Fruit fly (Drosophila melanogaster): ENCODE measurements around the gene MetRS-m.

The MetRS-m gene

DNA sequence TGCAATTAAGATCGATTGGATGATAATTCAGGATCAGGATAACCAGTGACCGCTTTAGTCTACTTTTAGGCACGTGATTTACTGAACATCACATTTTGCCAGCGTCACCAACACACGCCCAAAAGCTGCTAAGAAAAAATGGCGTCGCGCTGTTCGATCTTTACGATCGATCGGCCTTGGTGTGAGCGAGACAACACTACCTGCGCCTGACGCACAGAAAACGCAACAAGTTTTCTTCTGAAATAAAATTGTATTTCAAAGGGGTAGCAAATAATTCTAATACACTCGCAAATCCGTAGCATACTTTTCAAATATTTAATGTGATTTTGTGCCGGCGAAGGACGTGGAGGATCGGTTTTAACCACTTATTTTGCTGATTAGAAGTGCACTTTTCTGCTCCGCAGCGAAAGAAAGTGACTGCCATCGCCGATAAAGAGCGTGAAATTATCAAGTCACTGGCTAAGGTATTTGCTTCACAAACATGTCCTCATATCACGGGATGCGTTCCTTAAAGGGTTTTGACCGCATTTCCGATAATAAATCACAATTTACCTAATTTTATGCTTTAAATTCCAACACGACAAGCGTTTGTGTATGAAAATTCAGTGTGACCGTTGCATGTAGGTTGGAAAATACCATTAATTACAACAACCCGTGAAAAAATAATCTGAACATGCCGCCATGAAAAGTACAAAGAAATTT lies 48.3 kb upstream of the MetRS-m start (continued):
- no peak for TF ChIP-seq crc (GFP tag; optimal IDR thresholded peaks at IDR 0.05)
- TF ChIP-seq CG13287 (GFP tag; IDR thresholded peaks at IDR 0.05; ENCODE audit: partially characterized antibody), result no peak; the same call in 1 of the 2 replicates
- TF ChIP-seq pros (GFP tag; optimal IDR thresholded peaks at IDR 0.05), result peak; percentile 67
- TF ChIP-seq Hr39 (optimal IDR thresholded peaks at IDR 0.05), result no peak
- TF ChIP-seq CG17568 (GFP tag; optimal IDR thresholded peaks at IDR 0.05), result no peak
- no peak; the same call in 1 of the 2 replicates for TF ChIP-seq vvl (GFP tag; IDR thresholded peaks at IDR 0.05)
- no peak for TF ChIP-seq CG12299 (tag; optimal IDR thresholded peaks at IDR 0.05)
- peak; percentile 72 for TF ChIP-seq sd (tag; optimal IDR thresholded peaks at IDR 0.05)
- TF ChIP-seq Trl (optimal IDR thresholded peaks at IDR 0.05), result no peak
- TF ChIP-seq Trl (GFP tag; optimal IDR thresholded peaks at IDR 0.05), result no peak
- TF ChIP-seq chinmo (GFP tag; IDR thresholded peaks at IDR 0.05; ENCODE audit: partially characterized antibody), result 0 out of 4 replicates have a peak, but pooled peaks have one; percentile 72
- TF ChIP-seq phol (tag; optimal IDR thresholded peaks at IDR 0.05), result peak; percentile 91
- no peak for TF ChIP-seq trh (GFP tag; optimal IDR thresholded peaks at IDR 0.05)
- TF ChIP-seq Hr78 (GFP tag; optimal IDR thresholded peaks at IDR 0.05), result no peak
- no peak for TF ChIP-seq stc (GFP tag; IDR thresholded peaks at IDR 0.05)
- peak; percentile 39 for TF ChIP-seq Dek (tag; optimal IDR thresholded peaks at IDR 0.05)
- TF ChIP-seq Doc3 (GFP tag; IDR thresholded peaks at IDR 0.05; ENCODE audit: partially characterized antibody), result no peak
- TF ChIP-seq CG11085 (GFP tag; IDR thresholded peaks at IDR 0.05), result no peak
- TF ChIP-seq Sin3A (optimal IDR thresholded peaks at IDR 0.05), result peak; percentile 1
- TF ChIP-seq CG34376 (GFP tag; optimal IDR thresholded peaks at IDR 0.05), result peak; percentile 12
- no peak for TF ChIP-seq CG7963 (GFP tag; IDR thresholded peaks at IDR 0.05; ENCODE audit: partially characterized antibody)
- TF ChIP-seq Hr51 (GFP tag; optimal IDR thresholded peaks at IDR 0.05), result no peak
- TF ChIP-seq Abd-B (GFP tag; optimal IDR thresholded peaks at IDR 0.05), result peak; percentile 63
- no peak for TF ChIP-seq ac (GFP tag; optimal IDR thresholded peaks at IDR 0.05)
- no peak for TF ChIP-seq az2 (GFP tag; optimal IDR thresholded peaks at IDR 0.05)
- no peak for TF ChIP-seq Rx (GFP tag; IDR thresholded peaks at IDR 0.05)
- TF ChIP-seq chm (GFP tag; IDR thresholded peaks at IDR 0.05), result 0 out of 2 replicates have a peak, but pooled peaks have one; percentile 15
- TF ChIP-seq ssp (GFP tag; IDR thresholded peaks at IDR 0.05), result no peak
- TF ChIP-seq mld (GFP tag; IDR thresholded peaks at IDR 0.05; ENCODE audit: partially characterized antibody), result 0 out of 3 replicates have a peak, but pooled peaks have one; percentile 25
- no peak for TF ChIP-seq z (GFP tag; IDR thresholded peaks at IDR 0.05)
- no peak for TF ChIP-seq CG7839 (tag; optimal IDR thresholded peaks at IDR 0.05)
- TF ChIP-seq sr (GFP tag; IDR thresholded peaks at IDR 0.05), result no peak
- TF ChIP-seq Jarid2 (GFP tag; optimal IDR thresholded peaks at IDR 0.05), result no peak
- no peak for TF ChIP-seq CG5245 (GFP tag; optimal IDR thresholded peaks at IDR 0.05)
- peak; percentile 56 for TF ChIP-seq HmgZ (tag; optimal IDR thresholded peaks at IDR 0.05)
- no peak for TF ChIP-seq CG14965 (GFP tag; optimal IDR thresholded peaks at IDR 0.05; ENCODE audit: borderline replicate concordance)
- no peak for TF ChIP-seq peb (GFP tag; IDR thresholded peaks at IDR 0.05)
- no peak for TF ChIP-seq kay (GFP tag; optimal IDR thresholded peaks at IDR 0.05)
- peak; percentile 74 for TF ChIP-seq CG8290 (GFP tag; optimal IDR thresholded peaks at IDR 0.05)
- TF ChIP-seq CG8290 (tag; optimal IDR thresholded peaks at IDR 0.05), result peak; percentile 81 to 87
- no peak for TF ChIP-seq CG32767 (GFP tag; IDR thresholded peaks at IDR 0.05)
- TF ChIP-seq CG5180 (GFP tag; optimal IDR thresholded peaks at IDR 0.05), result no peak
- TF ChIP-seq CG10462 (GFP tag; optimal IDR thresholded peaks at IDR 0.05), result no peak
- TF ChIP-seq CG16779 (GFP tag; IDR thresholded peaks at IDR 0.05), result no peak
- TF ChIP-seq fd3F (GFP tag; optimal IDR thresholded peaks at IDR 0.05), result no peak
- TF ChIP-seq eyg (GFP tag; optimal IDR thresholded peaks at IDR 0.05), result no peak
- TF ChIP-seq HHEX (GFP tag; optimal IDR thresholded peaks at IDR 0.05), result no peak
- TF ChIP-seq CG10959 (GFP tag; IDR thresholded peaks at IDR 0.05), result no peak
- no peak for TF ChIP-seq CG9876 (GFP tag; optimal IDR thresholded peaks at IDR 0.05)
- TF ChIP-seq pho (GFP tag; optimal IDR thresholded peaks at IDR 0.05), result no peak

Measured in whole organism, embryonic.